Fruit fly (Drosophila melanogaster): ENCODE results near the gene Hmt4-20.

DNA sequence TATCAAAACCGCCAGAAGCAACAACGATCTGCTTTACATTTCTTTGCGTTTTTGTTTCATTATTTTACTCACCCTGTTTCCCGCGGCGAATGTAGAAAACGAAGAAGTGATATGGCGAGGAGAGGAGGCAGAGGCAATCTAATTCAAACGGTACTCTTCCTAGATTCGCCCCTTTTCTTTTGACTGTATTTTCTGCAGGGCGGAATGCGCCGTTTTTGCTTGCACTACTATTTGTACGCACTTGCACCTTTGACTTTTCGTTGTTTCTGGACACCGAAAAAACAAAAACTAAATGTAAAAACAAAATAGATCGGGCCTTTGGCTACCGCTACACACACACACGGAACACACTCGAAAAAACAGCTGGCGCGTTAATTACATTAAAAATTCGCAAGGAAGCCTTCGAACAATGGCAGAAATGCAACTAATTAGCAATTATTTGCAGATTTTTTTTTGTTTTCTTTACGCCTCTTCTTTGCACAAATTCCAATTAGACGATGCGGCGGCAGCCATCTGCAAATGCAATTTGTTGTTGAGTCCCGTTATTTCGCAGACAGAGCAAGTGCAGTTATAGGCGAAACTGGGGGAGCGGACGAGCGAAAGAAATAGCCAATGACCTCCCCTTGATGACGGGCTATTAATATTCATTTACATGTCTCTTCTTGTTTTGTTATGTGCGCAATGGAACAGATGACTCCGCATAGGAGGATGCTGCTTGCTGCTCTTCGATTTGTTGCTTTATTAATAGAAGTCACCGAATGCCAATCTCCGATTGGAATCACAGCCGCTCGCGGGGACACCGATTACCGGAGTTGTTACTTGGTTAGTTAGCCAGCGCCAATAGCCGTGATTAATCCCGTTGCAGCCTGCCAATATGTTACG lies 36.4 kb downstream of the Hmt4-20 start:
- no peak for TF ChIP-seq CG8478 (optimal IDR thresholded peaks at IDR 0.05)
- no peak for TF ChIP-seq CTCF (optimal IDR thresholded peaks at IDR 0.05)
